Worm (Caenorhabditis elegans) whole organism, early embryonic: ENCODE data around the gene T22C8.3.

Source experiments
- B0310.2 ChIP-seq: sonication (generic microtip); optimal IDR thresholded peaks from 2 replicates; lab custom pipeline; 2016; ENCODE audit warnings: mild to moderate bottlenecking, missing genetic modification characterization, missing compliant biosample characterization
- F13C5.2 ChIP-seq: sonication (generic microtip); optimal IDR thresholded peaks from 2 replicates; lab custom pipeline; 2017; ENCODE audit warnings: mild to moderate bottlenecking, missing genetic modification characterization, inconsistent platforms, missing compliant biosample characterization
- aly-1 ChIP-seq: sonication (generic microtip); optimal IDR thresholded peaks from 2 replicates; lab custom pipeline; 2016; ENCODE audit warnings: missing genetic modification characterization, missing compliant biosample characterization
- ama-1 ChIP-seq: fragments of 150-350 bp; optimal IDR thresholded peaks from 2 replicates; lab custom pipeline; 2014
- ceh-13 ChIP-seq: fragments of 200-800 bp; sonication (Bioruptor generic); optimal IDR thresholded peaks from 2 replicates; lab custom pipeline; 2018; ENCODE audit warnings: mild to moderate bottlenecking, missing genetic modification characterization, missing compliant biosample characterization
- ceh-36 ChIP-seq: sonication (generic microtip); optimal IDR thresholded peaks from 2 replicates; lab custom pipeline; 2016; ENCODE audit warnings: missing genetic modification characterization, inconsistent platforms, missing compliant biosample characterization
- ets-7 ChIP-seq: sonication (generic microtip); optimal IDR thresholded peaks from 2 replicates; lab custom pipeline; 2016; ENCODE audit warnings: missing genotype, missing genetic modification characterization, missing compliant biosample characterization
- flt-1 ChIP-seq: fragments of 200-800 bp; sonication (Bioruptor generic); IDR thresholded peaks from 2 replicates; pipeline ENCODE4 v1.3.6; 2022; ENCODE audit warnings: missing genetic modification characterization, missing compliant biosample characterization
- hmbx-1 ChIP-seq: sonication (generic microtip); optimal IDR thresholded peaks from 2 replicates; lab custom pipeline; 2016; ENCODE audit warnings: mild to moderate bottlenecking, missing genetic modification characterization, missing compliant biosample characterization
- hmg-4 ChIP-seq: fragments of 200-800 bp; sonication (Bioruptor generic); optimal IDR thresholded peaks from 2 replicates; lab custom pipeline; 2018; ENCODE audit warnings: mild to moderate bottlenecking, missing genetic modification characterization, missing compliant biosample characterization
- hnd-1 ChIP-seq: sonication (generic microtip); optimal IDR thresholded peaks from 2 replicates; lab custom pipeline; 2016; ENCODE audit warnings: missing genetic modification characterization, missing compliant biosample characterization
- pes-1 ChIP-seq: fragments of 200-800 bp; sonication (Bioruptor generic); IDR thresholded peaks from 2 replicates; pipeline ENCODE4 v1.3.6; 2022; ENCODE audit warnings: missing genetic modification reagents, missing genetic modification characterization, missing compliant biosample characterization
- scrt-1 ChIP-seq: fragments of 200-800 bp; sonication (Bioruptor generic); IDR thresholded peaks from 2 replicates; pipeline ENCODE4 v1.3.6; 2022; ENCODE audit warnings: missing genetic modification characterization, missing compliant biosample characterization
- sea-1 ChIP-seq: fragments of 200-800 bp; sonication (Bioruptor generic); conservative IDR thresholded peaks from 2 replicates; pipeline ENCODE4 v1.3.6; 2022; ENCODE audit warnings: missing genetic modification characterization, missing compliant biosample characterization
- tbx-11 ChIP-seq: fragments of 200-800 bp; sonication (Bioruptor generic); IDR thresholded peaks from 2 replicates; pipeline ENCODE4 v1.3.6; 2022; ENCODE audit warnings: missing genetic modification characterization, missing compliant biosample characterization
- tbx-37 ChIP-seq: fragments of 200-800 bp; sonication (Bioruptor generic); conservative IDR thresholded peaks from 2 replicates; pipeline ENCODE4 v1.3.6; 2022; ENCODE audit warnings: missing genetic modification reagents, missing genetic modification characterization, missing compliant biosample characterization
- tra-4 ChIP-seq: sonication (generic microtip); optimal IDR thresholded peaks from 2 replicates; lab custom pipeline; 2017; ENCODE audit warnings: missing genetic modification characterization, missing compliant biosample characterization

The T22C8.3 gene

ce11 chrII:8634386-8634785 lies 12.6 kb upstream of the T22C8.3 start, which contains the start of gene cutl-12:
Gene cutl-12 (minus strand): TSS chrII:8634486.
- TF ChIP-seq ceh-36 (tag; lab: Kevin White, UChicago) (no peak), hmg-4 (GFP tag; lab: Kevin White, UChicago) (no peak), tbx-11 (no peak), tra-4 (tag; lab: Kevin White, UChicago) (no peak), sea-1 (no peak), hmbx-1 (tag; lab: Kevin White, UChicago) (no peak), ama-1 (lab: Kevin White, UChicago) (no peak), ets-7 (tag; lab: Kevin White, UChicago) (no peak), aly-1 (tag; lab: Kevin White, UChicago) (no peak), pes-1 (no peak), flt-1 (GFP tag; lab: Robert Waterston, UW) (no peak), ceh-13 (GFP tag; lab: Kevin White, UChicago) (no peak)

- TF ChIP-seq ceh-13 (GFP tag; lab: Kevin White, UChicago): no peak
- no peak for TF ChIP-seq F13C5.2 (tag; lab: Kevin White, UChicago)
- no peak for TF ChIP-seq hnd-1 (tag; lab: Kevin White, UChicago)
- no peak for TF ChIP-seq scrt-1 (GFP tag; lab: Robert Waterston, UW)
- no peak for TF ChIP-seq hmbx-1 (tag; lab: Kevin White, UChicago)
- no peak for TF ChIP-seq flt-1 (GFP tag; lab: Robert Waterston, UW)
- TF ChIP-seq sea-1: no peak
- no peak for TF ChIP-seq tbx-37 (GFP tag; lab: Robert Waterston, UW)
- TF ChIP-seq ama-1 (lab: Kevin White, UChicago): no peak
- TF ChIP-seq aly-1 (tag; lab: Kevin White, UChicago): no peak
- no peak for TF ChIP-seq tbx-11
- TF ChIP-seq hmg-4 (GFP tag; lab: Kevin White, UChicago): no peak
- no peak for TF ChIP-seq pes-1
- no peak for TF ChIP-seq tra-4 (tag; lab: Kevin White, UChicago)
Measured at ce11 chrII:8631766-8632165, 10.0 kb upstream of the T22C8.3 start.

ce11 chrII:8630088-8630487 lies 8.3 kb upstream of the T22C8.3 start, which contains the start of gene T22C8.6:
Gene T22C8.6 (minus strand): TSS chrII:8630281.
- TF ChIP-seq ets-7 (tag; lab: Kevin White, UChicago): no peak
- TF ChIP-seq B0310.2: no peak
- TF ChIP-seq tbx-37 (GFP tag; lab: Robert Waterston, UW): no peak
- TF ChIP-seq tra-4 (tag; lab: Kevin White, UChicago): no peak
- no peak for TF ChIP-seq hnd-1 (tag; lab: Kevin White, UChicago)
- no peak for TF ChIP-seq scrt-1 (GFP tag; lab: Robert Waterston, UW)
- no peak for TF ChIP-seq hmbx-1 (tag; lab: Kevin White, UChicago)
- no peak for TF ChIP-seq tbx-11
- TF ChIP-seq ama-1 (lab: Kevin White, UChicago): no peak

- no peak for TF ChIP-seq tbx-37 (GFP tag; lab: Robert Waterston, UW)
- TF ChIP-seq hmbx-1 (tag; lab: Kevin White, UChicago): no peak
- no peak for TF ChIP-seq flt-1 (GFP tag; lab: Robert Waterston, UW)
- TF ChIP-seq tbx-11: no peak
- no peak for TF ChIP-seq ets-7 (tag; lab: Kevin White, UChicago)
- TF ChIP-seq ceh-36 (tag; lab: Kevin White, UChicago): no peak
- TF ChIP-seq aly-1 (tag; lab: Kevin White, UChicago): no peak
- no peak for TF ChIP-seq tra-4 (tag; lab: Kevin White, UChicago)
- no peak for TF ChIP-seq pes-1
- TF ChIP-seq B0310.2: no peak
- no peak for TF ChIP-seq ceh-13 (GFP tag; lab: Kevin White, UChicago)
- no peak for TF ChIP-seq sea-1
- TF ChIP-seq hmg-4 (GFP tag; lab: Kevin White, UChicago): no peak
- no peak for TF ChIP-seq hnd-1 (tag; lab: Kevin White, UChicago)
- TF ChIP-seq ama-1 (lab: Kevin White, UChicago): no peak
- no peak for TF ChIP-seq scrt-1 (GFP tag; lab: Robert Waterston, UW)
Measured at ce11 chrII:8627907-8628306, 6.1 kb upstream of the T22C8.3 start.

- TF ChIP-seq flt-1 (GFP tag; lab: Robert Waterston, UW) (no peak), hmbx-1 (tag; lab: Kevin White, UChicago) (no peak), sea-1 (no peak), hnd-1 (tag; lab: Kevin White, UChicago) (no peak), tbx-37 (GFP tag; lab: Robert Waterston, UW) (no peak), ceh-13 (GFP tag; lab: Kevin White, UChicago) (no peak), ceh-36 (tag; lab: Kevin White, UChicago) (no peak), hmg-4 (GFP tag; lab: Kevin White, UChicago) (no peak), ama-1 (lab: Kevin White, UChicago) (no peak), scrt-1 (GFP tag; lab: Robert Waterston, UW) (no peak), tbx-11 (no peak), aly-1 (tag; lab: Kevin White, UChicago) (no peak), ets-7 (tag; lab: Kevin White, UChicago) (no peak), B0310.2 (no peak), tra-4 (tag; lab: Kevin White, UChicago) (no peak), F13C5.2 (tag; lab: Kevin White, UChicago) (no peak), pes-1 (no peak)
Measured at ce11 chrII:8626598-8626997, 4.8 kb upstream of the T22C8.3 start.

DNA sequence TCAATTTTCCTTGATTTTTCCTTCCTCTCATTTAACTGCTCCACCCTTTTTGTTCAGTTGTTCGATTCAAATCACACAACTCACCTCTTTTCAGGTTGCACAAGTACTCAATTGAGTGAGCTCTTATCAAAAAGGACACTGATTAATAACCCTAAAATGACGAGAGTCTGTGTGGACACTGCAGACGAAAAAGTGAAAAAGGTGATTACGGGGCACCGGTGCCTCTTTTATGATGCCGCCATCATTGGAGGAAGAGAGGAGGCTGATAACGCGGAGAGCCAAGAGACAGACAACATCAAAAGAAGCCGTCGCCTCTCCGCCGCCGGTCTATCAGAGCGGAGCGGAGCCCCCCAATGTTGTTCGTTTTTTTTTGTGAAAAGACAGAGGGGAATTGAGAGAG lies 3.4 kb upstream of the T22C8.3 start, which contains the start of gene sptf-2:
sptf-2 (plus strand) TSS at position 297 of the 400 bp plus-strand sequence.
- TF ChIP-seq flt-1 (GFP tag; lab: Robert Waterston, UW) (no peak), B0310.2 (no peak), ceh-13 (GFP tag; lab: Kevin White, UChicago) (no peak), F13C5.2 (tag; lab: Kevin White, UChicago) (no peak), tra-4 (tag; lab: Kevin White, UChicago) (no peak)

DNA sequence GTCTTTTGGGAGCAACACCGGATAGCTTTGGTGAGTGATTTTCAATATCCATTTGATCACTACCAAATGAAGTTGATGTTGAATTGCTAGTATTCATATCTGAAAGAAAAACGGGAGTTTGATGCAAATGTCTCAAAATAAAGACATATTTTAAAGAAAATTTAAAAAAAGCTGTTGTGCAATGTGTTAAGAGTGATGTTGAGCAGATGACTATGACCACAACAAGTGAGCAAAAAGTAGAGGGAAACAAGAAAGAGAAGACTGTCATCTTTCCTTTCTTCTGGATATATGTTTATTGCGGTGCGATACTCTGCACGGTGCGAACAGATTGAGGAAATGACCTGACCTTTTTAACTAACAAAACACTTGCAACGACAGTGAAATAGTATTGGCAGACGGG lies 1.6 kb upstream of the T22C8.3 start, which contains the start of gene T22C8.4:
T22C8.4 (minus strand) TSS at position 101 of the 400 bp plus-strand sequence.
- TF ChIP-seq ama-1 (lab: Kevin White, UChicago): no peak
- TF ChIP-seq F13C5.2 (tag; lab: Kevin White, UChicago): no peak
- no peak for TF ChIP-seq aly-1 (tag; lab: Kevin White, UChicago)
- TF ChIP-seq hnd-1 (tag; lab: Kevin White, UChicago): no peak
- TF ChIP-seq flt-1 (GFP tag; lab: Robert Waterston, UW): no peak
- TF ChIP-seq ceh-36 (tag; lab: Kevin White, UChicago): no peak
- no peak for TF ChIP-seq ets-7 (tag; lab: Kevin White, UChicago)
- no peak for TF ChIP-seq tra-4 (tag; lab: Kevin White, UChicago)
- TF ChIP-seq B0310.2: no peak
- TF ChIP-seq ceh-13 (GFP tag; lab: Kevin White, UChicago): no peak
- TF ChIP-seq sea-1: no peak
